Fruit fly (Drosophila melanogaster) whole organism, embryonic: ENCODE results near the gene Dsor1.
A peak's percentile ranks its signal among the peaks of the same experiment; 100 is the strongest.

Experiments
- Atf3 ChIP-seq: fragments of 200-800 bp; sonication (Bioruptor generic); optimal IDR thresholded peaks from 3 replicates; lab custom pipeline; 2016; ENCODE audit warnings: missing biosample characterization, missing genetic modification characterization
- Blimp-1 ChIP-seq: fragments of 200-800 bp; sonication (Bioruptor generic); optimal IDR thresholded peaks from 3 replicates; lab custom pipeline; 2018; ENCODE audit warnings: missing biosample characterization, missing genetic modification characterization, mild to moderate bottlenecking, moderate library complexity, missing genetic modification reagents
- C15 ChIP-seq: fragments of 200-800 bp; sonication (Bioruptor generic); IDR thresholded peaks from 3 replicates; pipeline ENCODE4 v1.3.6; 2022; ENCODE audit warnings: missing biosample characterization, missing genetic modification characterization
- CG11093 ChIP-seq: fragments of 200-800 bp; sonication (Bioruptor generic); IDR thresholded peaks from 3 replicates; pipeline ENCODE4 v1.3.6; 2022; ENCODE audit warnings: missing biosample characterization, missing genetic modification characterization
- CG12299 ChIP-seq: fragments of 200-800 bp; sonication (Bioruptor generic); optimal IDR thresholded peaks from 2 replicates; lab custom pipeline; 2018; ENCODE audit warnings: missing biosample characterization, mild to moderate bottlenecking, missing genetic modification characterization
- CG1233 ChIP-seq: fragments of 200-800 bp; sonication (Bioruptor generic); optimal IDR thresholded peaks from 4 replicates; lab custom pipeline; 2018; ENCODE audit warnings: missing biosample characterization, mild to moderate bottlenecking, missing genetic modification characterization
- CG13424 ChIP-seq: fragments of 200-800 bp; sonication (Bioruptor generic); optimal IDR thresholded peaks from 2 replicates; lab custom pipeline; 2019; ENCODE audit warnings: missing biosample characterization, mild to moderate bottlenecking, missing genetic modification characterization, moderate library complexity
- CG15011 ChIP-seq: fragments of 200-800 bp; sonication (Bioruptor generic); optimal IDR thresholded peaks from 3 replicates; lab custom pipeline; 2018; ENCODE audit warnings: missing biosample characterization, mild to moderate bottlenecking, missing genetic modification characterization
- CG1792 ChIP-seq: fragments of 200-800 bp; sonication (Bioruptor generic); optimal IDR thresholded peaks from 2 replicates; lab custom pipeline; 2016; ENCODE audit warnings: missing biosample characterization, missing genetic modification characterization
- CG18764 ChIP-seq: fragments of 200-800 bp; sonication (Bioruptor generic); optimal IDR thresholded peaks from 3 replicates; lab custom pipeline; 2016; ENCODE audit warnings: missing biosample characterization, missing genetic modification characterization
- CG31441 ChIP-seq: fragments of 200-800 bp; sonication (Bioruptor generic); IDR thresholded peaks from 2 replicates; pipeline ENCODE4 v1.3.6; 2022; ENCODE audit warnings: missing biosample characterization, missing genetic modification characterization
- CG4282 ChIP-seq: fragments of 200-800 bp; sonication (Bioruptor generic); optimal IDR thresholded peaks from 2 replicates; lab custom pipeline; 2016; ENCODE audit warnings: missing biosample characterization, missing genetic modification characterization
- CG4404 ChIP-seq: fragments of 200-800 bp; sonication (Bioruptor generic); IDR thresholded peaks from 2 replicates; pipeline ENCODE4 v1.3.6; 2022; ENCODE audit warnings: missing biosample characterization, missing genetic modification characterization
- CG6254 ChIP-seq: fragments of 200-800 bp; sonication (Bioruptor generic); optimal IDR thresholded peaks from 3 replicates; lab custom pipeline; 2017; ENCODE audit warnings: mild to moderate bottlenecking, missing biosample characterization, missing genetic modification reagents, missing genetic modification characterization
- CG7372 ChIP-seq: fragments of 200-800 bp; sonication (Bioruptor generic); IDR thresholded peaks from 2 replicates; pipeline ENCODE4 v1.3.6; 2022; ENCODE audit warnings: missing biosample characterization, missing genetic modification characterization
- CG7556 ChIP-seq: fragments of 200-800 bp; sonication (Bioruptor generic); optimal IDR thresholded peaks from 2 replicates; lab custom pipeline; 2017; ENCODE audit warnings: missing biosample characterization, mild to moderate bottlenecking, missing genetic modification characterization
- CG7963 ChIP-seq: fragments of 200-800 bp; sonication (Bioruptor generic); IDR thresholded peaks from 3 replicates; pipeline ENCODE4 v1.3.6; 2022; ENCODE audit warnings: missing biosample characterization, missing genetic modification characterization; ENCODE audit not compliant: partially characterized antibody
- CG8281 ChIP-seq: fragments of 200-800 bp; sonication (Bioruptor generic); optimal IDR thresholded peaks from 2 replicates; lab custom pipeline; 2018; ENCODE audit warnings: missing biosample characterization, mild to moderate bottlenecking, missing genetic modification characterization, moderate library complexity
- CTCF ChIP-seq: fragments of 200-800 bp; sonication (Bioruptor generic); optimal IDR thresholded peaks from 2 replicates; lab custom pipeline; 2017; ENCODE audit warnings: missing biosample characterization, mild to moderate bottlenecking, missing genetic modification characterization, moderate library complexity
- Chrac-16 ChIP-seq: fragments of 200-800 bp; sonication (Bioruptor generic); optimal IDR thresholded peaks from 3 replicates; lab custom pipeline; 2016; ENCODE audit warnings: missing biosample characterization, missing genetic modification characterization
- CkIIα-i1 ChIP-seq: fragments of 200-800 bp; sonication (Bioruptor generic); IDR thresholded peaks from 2 replicates; pipeline ENCODE4 v1.3.6; 2022; ENCODE audit warnings: missing biosample characterization, missing genetic modification characterization
- D ChIP-seq, 2 experiments: fragments of 200-800 bp in 1 of 2; fragments of >200 bp in 1 of 2; sonication (Bioruptor generic) in 1 of 2; optimal IDR thresholded peaks; 2 replicates in 1 of 2; 3 replicates in 1 of 2; lab custom pipeline; 2017; ENCODE audit warnings: mild to moderate bottlenecking in 1 of 2, missing biosample characterization in 1 of 2, missing genetic modification characterization in 1 of 2, missing genetic modification reagents in 1 of 2
- D19B ChIP-seq: fragments of 200-800 bp; sonication (Bioruptor generic); optimal IDR thresholded peaks from 2 replicates; lab custom pipeline; 2017; ENCODE audit warnings: missing biosample characterization, mild to moderate bottlenecking, missing genetic modification characterization
- Eip74EF ChIP-seq, 2 experiments: fragments of 200-800 bp in 1 of 2; fragments of >200 bp in 1 of 2; sonication (Bioruptor generic) in 1 of 2; optimal IDR thresholded peaks; 2 replicates each; lab custom pipeline; 2017 to 2019; ENCODE audit warnings: missing biosample characterization in 2 of 2, missing genetic modification characterization in 2 of 2, mild to moderate bottlenecking in 1 of 2, moderate library complexity in 1 of 2
- Gug ChIP-seq: fragments of 200-800 bp; sonication (Bioruptor generic); IDR thresholded peaks from 4 replicates; pipeline ENCODE4 v1.3.6; 2022; ENCODE audit warnings: missing biosample characterization, missing genetic modification characterization
- Hsf ChIP-seq: fragments of 200-800 bp; sonication (Bioruptor generic); optimal IDR thresholded peaks from 3 replicates; lab custom pipeline; 2016; ENCODE audit warnings: missing biosample characterization, missing genetic modification characterization
- Kr ChIP-seq: fragments of 200-800 bp; sonication (Bioruptor generic); optimal IDR thresholded peaks from 2 replicates; lab custom pipeline; 2017; ENCODE audit warnings: missing biosample characterization, mild to moderate bottlenecking, missing genetic modification characterization
- NC2α ChIP-seq: fragments of 200-800 bp; sonication (Bioruptor generic); optimal IDR thresholded peaks from 2 replicates; lab custom pipeline; 2016; ENCODE audit warnings: missing biosample characterization, missing genetic modification characterization
- NC2β ChIP-seq: fragments of 200-800 bp; sonication (Bioruptor generic); optimal IDR thresholded peaks from 2 replicates; lab custom pipeline; 2016; ENCODE audit warnings: missing biosample characterization, missing genetic modification characterization
- NK7.1 ChIP-seq: fragments of 200-800 bp; sonication (Bioruptor generic); optimal IDR thresholded peaks from 3 replicates; lab custom pipeline; 2016; ENCODE audit warnings: missing biosample characterization, missing genetic modification characterization
- Optix ChIP-seq: fragments of 200-800 bp; sonication (Bioruptor generic); IDR thresholded peaks from 3 replicates; pipeline ENCODE4 v1.3.6; 2022; ENCODE audit warnings: missing biosample characterization, missing genetic modification characterization
- Ravus ChIP-seq: fragments of 200-800 bp; sonication (Bioruptor generic); IDR thresholded peaks from 2 replicates; pipeline ENCODE4 v1.3.6; 2022; ENCODE audit warnings: missing biosample characterization, missing genetic modification characterization
- Rfx ChIP-seq: fragments of 200-800 bp; sonication (Bioruptor generic); IDR thresholded peaks from 2 replicates; pipeline ENCODE4 v1.3.6; 2022; ENCODE audit warnings: missing biosample characterization, missing genetic modification characterization
- Six4 ChIP-seq: fragments of 200-800 bp; sonication (Bioruptor generic); optimal IDR thresholded peaks from 2 replicates; lab custom pipeline; 2016; ENCODE audit warnings: missing biosample characterization, missing genetic modification characterization
- ab ChIP-seq: fragments of 200-800 bp; sonication (Bioruptor generic); optimal IDR thresholded peaks from 2 replicates; lab custom pipeline; 2016; ENCODE audit warnings: missing biosample characterization, missing genetic modification characterization
- ato ChIP-seq: fragments of 200-800 bp; sonication (Bioruptor generic); IDR thresholded peaks from 2 replicates; pipeline ENCODE4 v1.3.6; 2022; ENCODE audit warnings: missing biosample characterization, missing genetic modification characterization; ENCODE audit not compliant: partially characterized antibody
- bbx ChIP-seq: fragments of 200-800 bp; sonication (Bioruptor generic); IDR thresholded peaks from 2 replicates; pipeline ENCODE4 v1.3.6; 2022; ENCODE audit warnings: missing biosample characterization, missing genetic modification characterization; ENCODE audit not compliant: partially characterized antibody
- bowl ChIP-seq: fragments of 200-800 bp; sonication (Bioruptor generic); IDR thresholded peaks from 2 replicates; pipeline ENCODE4 v1.3.6; 2022; ENCODE audit warnings: missing biosample characterization, missing genetic modification characterization
- dan ChIP-seq: fragments of 200-800 bp; sonication (Bioruptor generic); IDR thresholded peaks from 2 replicates; pipeline ENCODE4 v1.3.6; 2022; ENCODE audit warnings: missing biosample characterization, missing genetic modification characterization
- jing ChIP-seq: fragments of 200-800 bp; sonication (Bioruptor generic); optimal IDR thresholded peaks from 2 replicates; lab custom pipeline; 2018; ENCODE audit warnings: missing biosample characterization, mild to moderate bottlenecking, missing genetic modification characterization
- kay ChIP-seq: fragments of 200-800 bp; sonication (Bioruptor generic); optimal IDR thresholded peaks from 2 replicates; lab custom pipeline; 2016; ENCODE audit warnings: missing biosample characterization, missing genetic modification characterization
- mld ChIP-seq: fragments of 200-800 bp; sonication (Bioruptor generic); IDR thresholded peaks from 3 replicates; pipeline ENCODE4 v1.3.6; 2022; ENCODE audit warnings: missing biosample characterization, missing genetic modification characterization; ENCODE audit not compliant: partially characterized antibody
- pan ChIP-seq, 4 experiments: fragments of >200 bp in 3 of 4; fragments of 200-800 bp in 1 of 4; sonication (Bioruptor generic) in 1 of 4; optimal IDR thresholded peaks in 3 of 4; IDR thresholded peaks in 1 of 4; 2 replicates each; pipeline versions ENCODE4 v1.3.6 to Lab custom; 2017 to 2022; ENCODE audit warnings: missing biosample characterization in 2 of 4, missing genetic modification characterization in 2 of 4, mixed read lengths in 1 of 4
- pum ChIP-seq: fragments of 200-800 bp; sonication (Bioruptor generic); optimal IDR thresholded peaks from 2 replicates; lab custom pipeline; 2016; ENCODE audit warnings: missing biosample characterization, missing genetic modification characterization
- sens ChIP-seq: fragments of 200-800 bp; sonication (Bioruptor generic); peaks from one replicate; lab custom pipeline; 2016; ENCODE audit warnings: missing biosample characterization, missing genetic modification characterization
- seq ChIP-seq: fragments of 200-800 bp; sonication (Bioruptor generic); IDR thresholded peaks from 2 replicates; pipeline ENCODE4 v1.3.6; 2022; ENCODE audit warnings: missing biosample characterization, missing genetic modification characterization
- sima ChIP-seq: fragments of 200-800 bp; sonication (Bioruptor generic); optimal IDR thresholded peaks from 2 replicates; lab custom pipeline; 2016; ENCODE audit warnings: missing biosample characterization, missing genetic modification characterization
- tap ChIP-seq: fragments of 200-800 bp; optimal IDR thresholded peaks from 3 replicates; lab custom pipeline; 2019; ENCODE audit warnings: missing biosample characterization, mild to moderate bottlenecking, missing genetic modification characterization, moderate library complexity
- tgo ChIP-seq: fragments of 200-800 bp; sonication (Bioruptor generic); IDR thresholded peaks from 3 replicates; pipeline ENCODE4 v1.3.6; 2022; ENCODE audit warnings: missing biosample characterization, missing genetic modification characterization
- ttk ChIP-seq: fragments of 200-800 bp; sonication (Bioruptor generic); IDR thresholded peaks from 2 replicates; pipeline ENCODE4 v2.1.2; 2022; ENCODE audit warnings: missing biosample characterization, missing genetic modification characterization
- twi ChIP-seq: fragments of 200-800 bp; optimal IDR thresholded peaks from 2 replicates; lab custom pipeline; 2019; ENCODE audit warnings: missing biosample characterization, mild to moderate bottlenecking, missing genetic modification characterization, moderate library complexity
- vvl ChIP-seq: fragments of 200-800 bp; sonication (Bioruptor generic); IDR thresholded peaks from 2 replicates; pipeline ENCODE4 v1.3.6; 2022; ENCODE audit warnings: missing biosample characterization, missing genetic modification characterization

Gene Dsor1

dm6 chrX:9248040-9248439 lies 898 bp downstream of the Dsor1 start (continued):
- no peak for TF ChIP-seq Ravus
- TF ChIP-seq kay = no peak
- no peak for TF ChIP-seq dan (GFP tag; lab: Robert Waterston, UW)
- TF ChIP-seq CG15011 (GFP tag; lab: Kevin White, UChicago) = no peak
- no peak for TF ChIP-seq CTCF (GFP tag; lab: Kevin White, UChicago)
- TF ChIP-seq Eip74EF (GFP tag; optimal IDR thresholded peaks at IDR 0.05; lab: Kevin White, UChicago) = no peak
- no peak for TF ChIP-seq CG6254 (GFP tag; lab: Kevin White, UChicago)
- no peak for TF ChIP-seq CG7963 (GFP tag; lab: Robert Waterston, UW)
- TF ChIP-seq Six4 (GFP tag; lab: Kevin White, UChicago) = no peak
- TF ChIP-seq Blimp-1 = peak; percentile 15
- TF ChIP-seq CkIIα-i1 (GFP tag; lab: Robert Waterston, UW) = no peak
- no peak for TF ChIP-seq bbx (GFP tag; lab: Robert Waterston, UW)
- no peak for TF ChIP-seq CG12299 (tag; lab: Kevin White, UChicago)
- TF ChIP-seq ab (GFP tag; lab: Kevin White, UChicago) = no peak
- no peak for TF ChIP-seq tgo (GFP tag; lab: Robert Waterston, UW)
- no peak for TF ChIP-seq jing (GFP tag; lab: Kevin White, UChicago)
- TF ChIP-seq CG4404 (GFP tag; lab: Robert Waterston, UW) = no peak
- TF ChIP-seq seq (GFP tag; lab: Robert Waterston, UW) = no peak
- TF ChIP-seq twi (tag; lab: Kevin White, UChicago) = no peak
- no peak for TF ChIP-seq tap
- TF ChIP-seq CG1792 = no peak
- peak; percentile 30 for TF ChIP-seq Hsf (GFP tag; lab: Kevin White, UChicago)
- TF ChIP-seq sens (GFP tag; lab: Kevin White, UChicago) = peak; percentile 59
- no peak for TF ChIP-seq pum (GFP tag; lab: Kevin White, UChicago)
- no peak for TF ChIP-seq CG31441 (GFP tag; lab: Robert Waterston, UW)
- no peak for TF ChIP-seq CG11093 (GFP tag; lab: Robert Waterston, UW)
- no peak for TF ChIP-seq CG1233 (GFP tag; lab: Kevin White, UChicago)
- TF ChIP-seq CG7372 (GFP tag; lab: Robert Waterston, UW) = no peak
- no peak for TF ChIP-seq C15
- TF ChIP-seq ato (GFP tag; lab: Robert Waterston, UW) = no peak
- TF ChIP-seq sima (GFP tag; lab: Kevin White, UChicago) = no peak
- no peak for TF ChIP-seq CG4282 (GFP tag; lab: Kevin White, UChicago)
- no peak for TF ChIP-seq CG18764 (GFP tag; lab: Kevin White, UChicago)
- no peak for TF ChIP-seq mld (GFP tag; lab: Robert Waterston, UW)
- TF ChIP-seq vvl (GFP tag; lab: Robert Waterston, UW) = peak; percentile 29; the same call in 1 of the 2 replicates
- peak; percentile 14 for TF ChIP-seq CG13424 (tag; lab: Kevin White, UChicago)
- peak; percentile 3 for TF ChIP-seq CG7556
- TF ChIP-seq NK7.1 (GFP tag; lab: Kevin White, UChicago) = no peak
- no peak for TF ChIP-seq NC2β (GFP tag; lab: Kevin White, UChicago)
- no peak for TF ChIP-seq Atf3 (GFP tag; lab: Kevin White, UChicago)
- TF ChIP-seq pan (optimal IDR thresholded peaks at IDR 0.05; lab: Kevin White, UChicago) = no peak
- no peak for TF ChIP-seq pan (GFP tag; optimal IDR thresholded peaks at IDR 0.05 in 1 of 2, IDR thresholded peaks at IDR 0.05 in 1 of 2)
- TF ChIP-seq Optix (GFP tag; lab: Robert Waterston, UW) = no peak
- TF ChIP-seq Gug (GFP tag; lab: Robert Waterston, UW) = no peak
- TF ChIP-seq NC2α (GFP tag; lab: Kevin White, UChicago) = no peak
- no peak for TF ChIP-seq Rfx (GFP tag; lab: Robert Waterston, UW)
- no peak for TF ChIP-seq D19B (GFP tag; lab: Kevin White, UChicago)
- TF ChIP-seq ttk (GFP tag; lab: Robert Waterston, UW) = no peak
- TF ChIP-seq D (optimal IDR thresholded peaks at IDR 0.05; lab: Kevin White, UChicago) = no peak
- TF ChIP-seq D (GFP tag; optimal IDR thresholded peaks at IDR 0.05; lab: Kevin White, UChicago) = no peak
- no peak for TF ChIP-seq bowl (GFP tag; lab: Robert Waterston, UW)
- no peak for TF ChIP-seq CG8281 (tag; lab: Kevin White, UChicago)
- TF ChIP-seq Chrac-16 = peak; percentile 24
- no peak for TF ChIP-seq Kr
